Worm (Caenorhabditis elegans): ENCODE measurements around the gene Y43F8B.19.

ce11 chrV:19490461-19490860 is 21.6 kb downstream of the Y43F8B.19 start, which contains the start of gene Y43F8B.7:
- TF ChIP-seq ama-1 (optimal IDR thresholded peaks at IDR 0.05) = no peak
- no peak for TF ChIP-seq sox-4 (tag; optimal IDR thresholded peaks at IDR 0.05)
- TF ChIP-seq hlh-8 (tag; optimal IDR thresholded peaks at IDR 0.05) = no peak
- TF ChIP-seq hlh-13 (GFP tag; optimal IDR thresholded peaks at IDR 0.05) = no peak
- TF ChIP-seq tbx-2 (tag; optimal IDR thresholded peaks at IDR 0.05) = no peak
- no peak for TF ChIP-seq unc-55 (GFP tag; optimal IDR thresholded peaks at IDR 0.05)
- no peak for TF ChIP-seq pros-1 (tag; optimal IDR thresholded peaks at IDR 0.05)
- TF ChIP-seq ttx-3 (tag; optimal IDR thresholded peaks at IDR 0.05) = no peak

Data from whole organism, late embryonic.